Fruit fly (Drosophila melanogaster): ENCODE data around the gene GXIVsPLA2.

The GXIVsPLA2 gene

DNA sequence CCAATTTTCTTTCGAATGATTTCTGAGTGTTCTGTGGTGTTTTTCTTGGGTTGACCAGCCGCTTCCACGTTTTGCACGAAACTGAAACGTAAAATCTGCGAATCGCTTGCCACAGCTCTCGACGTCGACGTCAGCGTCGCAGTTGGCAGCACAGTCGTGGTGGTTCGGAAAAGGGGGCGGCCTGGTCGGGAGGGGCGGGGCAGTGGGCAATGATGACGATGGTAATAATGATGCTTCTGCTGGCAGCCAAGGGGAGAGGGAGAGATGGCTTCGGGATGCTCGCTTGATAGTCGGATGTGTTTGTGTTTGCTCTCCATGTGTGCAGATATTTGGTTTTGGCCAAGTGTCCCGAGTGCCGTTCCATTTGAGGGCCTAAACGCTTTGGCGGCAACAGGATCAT, 2.0 kb upstream of the GXIVsPLA2 start (continued):
- TF ChIP-seq achi (GFP tag; optimal IDR thresholded peaks at IDR 0.05) = peak; percentile 14
- no peak for TF ChIP-seq Ets96B (tag; optimal IDR thresholded peaks at IDR 0.05)
- TF ChIP-seq CG1621 (tag; optimal IDR thresholded peaks at IDR 0.05) = peak; percentile 51
- peak; percentile 59; the same call in 2 of the 3 replicates for TF ChIP-seq CG8119 (GFP tag; IDR thresholded peaks at IDR 0.05)
- TF ChIP-seq CG3032 (tag; optimal IDR thresholded peaks at IDR 0.05) = peak; percentile 9
- TF ChIP-seq CG6792 (GFP tag; optimal IDR thresholded peaks at IDR 0.05) = no peak
- peak; percentile 41 for TF ChIP-seq Eip78C (GFP tag)
- TF ChIP-seq topi (GFP tag; optimal IDR thresholded peaks at IDR 0.05) = no peak

DNA sequence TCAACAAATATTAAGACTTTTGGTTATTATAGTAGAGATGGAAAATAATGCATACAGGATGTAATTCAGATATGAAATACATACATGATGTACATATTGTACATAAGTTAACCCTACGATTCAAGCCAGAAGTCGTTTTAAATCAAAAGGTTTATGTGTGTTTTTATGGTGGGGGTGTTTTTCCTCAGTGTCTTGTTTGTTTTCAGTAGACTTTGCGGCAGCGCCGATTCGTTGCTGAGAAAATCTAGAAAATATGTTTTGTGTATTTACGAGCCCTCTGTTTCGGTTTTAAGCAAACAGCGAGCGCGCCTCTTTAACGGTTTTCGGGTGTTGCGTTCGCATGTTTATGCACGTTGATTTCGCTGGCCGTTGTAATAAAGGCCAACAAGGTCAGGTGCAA, 1.0 kb upstream of the GXIVsPLA2 start:
- TF ChIP-seq spab (GFP tag; optimal IDR thresholded peaks at IDR 0.05) = no peak
- TF ChIP-seq fkh (GFP tag; optimal IDR thresholded peaks at IDR 0.05) = peak; percentile 58

DNA sequence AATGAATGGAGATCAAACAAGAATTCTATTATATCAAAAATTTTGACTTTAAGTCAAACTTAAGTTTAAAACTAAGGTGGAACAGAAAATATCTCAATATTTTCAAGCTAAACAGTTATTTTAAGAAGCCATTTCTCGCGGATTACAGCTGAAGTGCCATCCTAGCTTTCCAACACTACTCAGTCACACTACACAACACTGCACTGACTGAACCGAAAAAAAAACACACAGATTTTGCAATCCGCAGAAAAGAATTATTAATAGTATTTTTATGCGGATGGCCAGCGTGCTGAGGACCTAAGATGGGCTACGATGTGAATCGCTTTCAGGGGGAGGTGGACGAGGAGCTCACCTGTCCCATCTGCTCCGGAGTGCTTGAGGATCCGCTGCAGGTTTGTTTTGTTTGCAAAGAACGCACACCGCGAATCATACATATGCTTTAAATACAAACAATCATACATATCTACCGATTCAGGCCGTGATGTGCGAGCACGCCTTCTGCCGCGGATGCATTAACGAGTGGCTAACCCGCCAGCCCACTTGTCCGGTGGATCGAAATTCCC, 1.6 kb downstream of the GXIVsPLA2 start, which contains the start of gene elgi:
TSS of gene elgi (plus strand) at position 103 of the 563 bp plus-strand sequence.
- peak; percentile 17 for TF ChIP-seq dac (GFP tag; optimal IDR thresholded peaks at IDR 0.05)
- TF ChIP-seq CG3032 (tag; optimal IDR thresholded peaks at IDR 0.05) = peak; percentile 34
- peak; percentile 3 for TF ChIP-seq Sox15 (GFP tag; optimal IDR thresholded peaks at IDR 0.05)
- TF ChIP-seq CG6792 (GFP tag; optimal IDR thresholded peaks at IDR 0.05) = peak; percentile 39
- TF ChIP-seq CG15336 (GFP tag; IDR thresholded peaks at IDR 0.05) = peak; percentile 41; the same call in 1 of the 2 replicates
- TF ChIP-seq CG10669 (GFP tag; optimal IDR thresholded peaks at IDR 0.05) = no peak
- TF ChIP-seq spab (GFP tag; optimal IDR thresholded peaks at IDR 0.05) = peak; percentile 5
- TF ChIP-seq Gug (GFP tag; IDR thresholded peaks at IDR 0.05) = no peak
- peak; percentile 61 for TF ChIP-seq acj6 (GFP tag; optimal IDR thresholded peaks at IDR 0.05)
- peak; percentile 71 for TF ChIP-seq vri (GFP tag; optimal IDR thresholded peaks at IDR 0.05)
- TF ChIP-seq CG8119 (GFP tag; IDR thresholded peaks at IDR 0.05) = no peak
- peak; percentile 10; the same call in 1 of the 3 replicates for TF ChIP-seq CG6163 (GFP tag; IDR thresholded peaks at IDR 0.05)
- peak; percentile 42 for TF ChIP-seq achi (GFP tag; optimal IDR thresholded peaks at IDR 0.05)
- TF ChIP-seq CG7368 (GFP tag; optimal IDR thresholded peaks at IDR 0.05) = no peak
- TF ChIP-seq CG10631 (GFP tag; optimal IDR thresholded peaks at IDR 0.05) = peak; percentile 26
- no peak for TF ChIP-seq Hr38 (GFP tag; optimal IDR thresholded peaks at IDR 0.05)
- TF ChIP-seq Smox (GFP tag; optimal IDR thresholded peaks at IDR 0.05) = peak; percentile 64
- TF ChIP-seq Sox102F (GFP tag; optimal IDR thresholded peaks at IDR 0.05) = peak; percentile 69
- TF ChIP-seq Ets21C (GFP tag; optimal IDR thresholded peaks at IDR 0.05) = peak; percentile 54
- no peak for TF ChIP-seq Eip93F (GFP tag; optimal IDR thresholded peaks at IDR 0.05)
- peak; percentile 1 for TF ChIP-seq CG6854 (GFP tag; optimal IDR thresholded peaks at IDR 0.05)
- TF ChIP-seq fkh (GFP tag; optimal IDR thresholded peaks at IDR 0.05) = peak; percentile 66
- TF ChIP-seq lz (GFP tag; optimal IDR thresholded peaks at IDR 0.05) = peak; percentile 68
- TF ChIP-seq Sox14 (GFP tag; optimal IDR thresholded peaks at IDR 0.05) = peak; percentile 69
- TF ChIP-seq Ets96B (tag; optimal IDR thresholded peaks at IDR 0.05) = peak; percentile 24
- TF ChIP-seq fd59A (GFP tag; optimal IDR thresholded peaks at IDR 0.05) = no peak
- TF ChIP-seq Hr4 (GFP tag; optimal IDR thresholded peaks at IDR 0.05) = no peak
- TF ChIP-seq Hr39 (GFP tag; optimal IDR thresholded peaks at IDR 0.05) = no peak
- no peak for TF ChIP-seq Met (GFP tag; optimal IDR thresholded peaks at IDR 0.05)
- no peak for TF ChIP-seq CG4318 (GFP tag; optimal IDR thresholded peaks at IDR 0.05)
- peak; percentile 46 for TF ChIP-seq CG32006 (GFP tag; optimal IDR thresholded peaks at IDR 0.05)
- TF ChIP-seq Eip75B (GFP tag; optimal IDR thresholded peaks at IDR 0.05) = peak; percentile 68
- peak; percentile 36 for TF ChIP-seq Lpt (GFP tag; optimal IDR thresholded peaks at IDR 0.05)
- TF ChIP-seq CG11902 (GFP tag; optimal IDR thresholded peaks at IDR 0.05) = no peak
- TF ChIP-seq svp (GFP tag) = peak; percentile 85
- TF ChIP-seq CG6808 (GFP tag; optimal IDR thresholded peaks at IDR 0.05) = peak; percentile 42
- no peak for TF ChIP-seq OdsH (GFP tag; optimal IDR thresholded peaks at IDR 0.05)
- peak in 1 of 2 experiments; percentile 56 for TF ChIP-seq ss (GFP tag; optimal IDR thresholded peaks at IDR 0.05)
- peak; percentile 78 for TF ChIP-seq esn (GFP tag; optimal IDR thresholded peaks at IDR 0.05)
- peak; percentile 4 for TF ChIP-seq Blimp-1 (GFP tag; optimal IDR thresholded peaks at IDR 0.05)
- TF ChIP-seq CG6276 (GFP tag; optimal IDR thresholded peaks at IDR 0.05) = no peak
- no peak for TF ChIP-seq CG16779 (tag; optimal IDR thresholded peaks at IDR 0.05)
- TF ChIP-seq topi (GFP tag; optimal IDR thresholded peaks at IDR 0.05) = peak; percentile 76
- peak; percentile 37 for TF ChIP-seq CG8632 (GFP tag; optimal IDR thresholded peaks at IDR 0.05)

Data from whole organism, prepupa.